Worm (Caenorhabditis elegans) whole organism, early embryonic: Measurements from ENCODE around the gene Y56A3A.28.

Source experiments
- B0310.2 ChIP-seq: sonication (generic microtip); optimal IDR thresholded peaks from 2 replicates; lab custom pipeline; 2016; ENCODE audit warnings: mild to moderate bottlenecking, missing genetic modification characterization, missing compliant biosample characterization
- ama-1 ChIP-seq: fragments of 150-350 bp; optimal IDR thresholded peaks from 2 replicates; lab custom pipeline; 2014
- ceh-13 ChIP-seq: fragments of 200-800 bp; sonication (Bioruptor generic); optimal IDR thresholded peaks from 2 replicates; lab custom pipeline; 2018; ENCODE audit warnings: mild to moderate bottlenecking, missing genetic modification characterization, missing compliant biosample characterization
- ceh-36 ChIP-seq: sonication (generic microtip); optimal IDR thresholded peaks from 2 replicates; lab custom pipeline; 2016; ENCODE audit warnings: missing genetic modification characterization, inconsistent platforms, missing compliant biosample characterization
- ets-7 ChIP-seq: sonication (generic microtip); optimal IDR thresholded peaks from 2 replicates; lab custom pipeline; 2016; ENCODE audit warnings: missing genotype, missing genetic modification characterization, missing compliant biosample characterization
- flt-1 ChIP-seq: fragments of 200-800 bp; sonication (Bioruptor generic); IDR thresholded peaks from 2 replicates; pipeline ENCODE4 v1.3.6; 2022; ENCODE audit warnings: missing genetic modification characterization, missing compliant biosample characterization
- sea-1 ChIP-seq: fragments of 200-800 bp; sonication (Bioruptor generic); conservative IDR thresholded peaks from 2 replicates; pipeline ENCODE4 v1.3.6; 2022; ENCODE audit warnings: missing genetic modification characterization, missing compliant biosample characterization
- tra-4 ChIP-seq: sonication (generic microtip); optimal IDR thresholded peaks from 2 replicates; lab custom pipeline; 2017; ENCODE audit warnings: missing genetic modification characterization, missing compliant biosample characterization

- no peak for TF ChIP-seq ceh-13
- TF ChIP-seq ets-7 (tag; lab: Kevin White, UChicago): no peak
- no peak for TF ChIP-seq ceh-36
- no peak for TF ChIP-seq sea-1 (GFP tag; lab: Robert Waterston, UW)
- no peak for TF ChIP-seq flt-1 (GFP tag; lab: Robert Waterston, UW)
- TF ChIP-seq ama-1 (lab: Kevin White, UChicago): no peak
- TF ChIP-seq B0310.2: no peak
- TF ChIP-seq tra-4 (tag; lab: Kevin White, UChicago): no peak
Observed at ce11 chrIII:11935948-11936280, 35.3 kb downstream of the Y56A3A.28 start.
